Worm (Caenorhabditis elegans) whole organism, L4/young adult: ENCODE results near the gene acd-4.

ENCODE experiments used
- W03F9.2 ChIP-seq: fragments of 150-350 bp; optimal IDR thresholded peaks from 2 replicates; lab custom pipeline; 2014; ENCODE audit warnings: missing biosample characterization, missing genetic modification characterization
- dao-5 ChIP-seq: sonication (generic microtip); optimal IDR thresholded peaks from 2 replicates; lab custom pipeline; 2016; ENCODE audit warnings: missing genotype, missing genetic modification characterization, moderate library complexity, missing compliant biosample characterization
- him-1 ChIP-seq: sonication (generic microtip); optimal IDR thresholded peaks from 2 replicates; lab custom pipeline; 2016; ENCODE audit warnings: missing genotype, missing genetic modification reagents, missing genetic modification characterization, missing compliant biosample characterization

acd-4 gene

ce11 chrV:8643093-8643492 lies 5.1 kb downstream of the acd-4 start, which contains the start of gene asp-13:
asp-13 (minus strand) TSS chrV:8643193.
- no peak for TF ChIP-seq dao-5 (tag; lab: Kevin White, UChicago)
- TF ChIP-seq him-1, result no peak
- no peak for TF ChIP-seq W03F9.2 (tag; lab: Kevin White, UChicago)

ce11 chrV:8648251-8648650 lies 10.2 kb downstream of the acd-4 start:
- TF ChIP-seq W03F9.2 (tag; lab: Kevin White, UChicago) (no peak), him-1 (no peak), dao-5 (tag; lab: Kevin White, UChicago) (no peak)

- TF ChIP-seq W03F9.2 (tag; lab: Kevin White, UChicago) (no peak), him-1 (no peak), dao-5 (tag; lab: Kevin White, UChicago) (no peak)
Measured at ce11 chrV:8650365-8650764, 12.3 kb downstream of the acd-4 start.

ce11 chrV:8651007-8651711 lies 13.1 kb downstream of the acd-4 start:
- no peak for TF ChIP-seq dao-5 (tag; lab: Kevin White, UChicago)
- TF ChIP-seq W03F9.2 (tag; lab: Kevin White, UChicago), result peak; percentile 36

- TF ChIP-seq dao-5 (tag; lab: Kevin White, UChicago) (no peak), him-1 (no peak), W03F9.2 (tag; lab: Kevin White, UChicago) (no peak)
Measured at ce11 chrV:8652177-8652576, 14.2 kb downstream of the acd-4 start.

ce11 chrV:8653080-8653821 lies 15.2 kb downstream of the acd-4 start:
- TF ChIP-seq W03F9.2 (tag; lab: Kevin White, UChicago) (no peak), dao-5 (tag; lab: Kevin White, UChicago) (no peak), him-1 (no peak)

ce11 chrV:8654460-8655419 lies 16.7 kb downstream of the acd-4 start:
- no peak for TF ChIP-seq him-1
- TF ChIP-seq dao-5 (tag; lab: Kevin White, UChicago), result no peak
- TF ChIP-seq W03F9.2 (tag; lab: Kevin White, UChicago), result no peak

ce11 chrV:8657911-8658310 lies 19.9 kb downstream of the acd-4 start:
- TF ChIP-seq dao-5 (tag; lab: Kevin White, UChicago) (no peak), him-1 (no peak), W03F9.2 (tag; lab: Kevin White, UChicago) (no peak)

ce11 chrV:8658577-8659362 lies 20.7 kb downstream of the acd-4 start:
- TF ChIP-seq W03F9.2 (tag; lab: Kevin White, UChicago), result no peak
- no peak for TF ChIP-seq him-1
- TF ChIP-seq dao-5 (tag; lab: Kevin White, UChicago), result no peak

ce11 chrV:8660475-8660874 lies 22.5 kb downstream of the acd-4 start:
- TF ChIP-seq W03F9.2 (tag; lab: Kevin White, UChicago), result no peak

ce11 chrV:8661241-8661954 lies 23.4 kb downstream of the acd-4 start:
- TF ChIP-seq dao-5 (tag; lab: Kevin White, UChicago) (no peak), W03F9.2 (tag; lab: Kevin White, UChicago) (no peak), him-1 (no peak)
